Worm (Caenorhabditis elegans) whole organism, L2 larva: ENCODE data around the gene lys-6.

Experiments
- C34F6.9 ChIP-seq: fragments of 150-350 bp; optimal IDR thresholded peaks from 2 replicates; lab custom pipeline; 2014; ENCODE audit warnings: missing biosample characterization, missing genetic modification characterization
- F13H6.1 ChIP-seq: sonication (generic microtip); optimal IDR thresholded peaks from 2 replicates; lab custom pipeline; 2016; ENCODE audit warnings: missing genetic modification characterization, missing compliant biosample characterization
- R02D3.7 ChIP-seq: fragments of 150-350 bp; optimal IDR thresholded peaks from 2 replicates; lab custom pipeline; 2014; ENCODE audit warnings: missing biosample characterization, missing genetic modification characterization
- alr-1 ChIP-seq: fragments of 150-350 bp; optimal IDR thresholded peaks from 2 replicates; lab custom pipeline; 2014; ENCODE audit warnings: missing biosample characterization, missing genetic modification characterization
- aly-2 ChIP-seq: fragments of 150-350 bp; optimal IDR thresholded peaks from 2 replicates; lab custom pipeline; 2014; ENCODE audit warnings: missing biosample characterization, missing genetic modification characterization
- ama-1 ChIP-seq: fragments of 150-350 bp; optimal IDR thresholded peaks from 2 replicates; lab custom pipeline; 2018; ENCODE audit warnings: inconsistent platforms
- blmp-1 ChIP-seq: sonication (generic microtip); optimal IDR thresholded peaks from 2 replicates; lab custom pipeline; 2017; ENCODE audit warnings: missing genetic modification characterization, mild to moderate bottlenecking, missing compliant biosample characterization, antibody characterized with exemption, moderate library complexity; ENCODE audit not compliant: insufficient read depth
- ceh-16 ChIP-seq: fragments of 150-350 bp; optimal IDR thresholded peaks from 2 replicates; lab custom pipeline; 2014; ENCODE audit warnings: missing biosample characterization, missing genetic modification characterization
- ceh-82 ChIP-seq: fragments of 150-350 bp; optimal IDR thresholded peaks from 2 replicates; lab custom pipeline; 2014; ENCODE audit warnings: missing biosample characterization, missing genetic modification characterization
- crh-2 ChIP-seq: sonication (generic microtip); optimal IDR thresholded peaks from 2 replicates; lab custom pipeline; 2017; ENCODE audit warnings: missing biosample characterization, missing genetic modification characterization
- dmd-4 ChIP-seq: sonication (generic microtip); optimal IDR thresholded peaks from 2 replicates; lab custom pipeline; 2017; ENCODE audit warnings: missing biosample characterization, missing genetic modification characterization
- egl-27 ChIP-seq: sonication (generic microtip); optimal IDR thresholded peaks from 3 replicates; lab custom pipeline; 2017; ENCODE audit warnings: missing biosample characterization, missing genetic modification reagents, missing genetic modification characterization
- elt-1 ChIP-seq: fragments of 150-350 bp; optimal IDR thresholded peaks from 2 replicates; lab custom pipeline; 2014; ENCODE audit warnings: missing biosample characterization, missing genetic modification characterization
- elt-3 ChIP-seq: sonication (generic microtip); optimal IDR thresholded peaks from 2 replicates; lab custom pipeline; 2017; ENCODE audit warnings: missing biosample characterization, missing genetic modification characterization
- fos-1 ChIP-seq: fragments of 150-350 bp; optimal IDR thresholded peaks from 2 replicates; lab custom pipeline; 2014; ENCODE audit warnings: missing biosample characterization, missing genetic modification characterization
- gmeb-1 ChIP-seq: fragments of 150-350 bp; optimal IDR thresholded peaks from 2 replicates; lab custom pipeline; 2014; ENCODE audit warnings: missing biosample characterization, missing genetic modification characterization
- lin-39 ChIP-seq: fragments of 150-350 bp; optimal IDR thresholded peaks from 2 replicates; lab custom pipeline; 2014; ENCODE audit warnings: missing biosample characterization, missing genetic modification reagents, missing genetic modification characterization
- lsy-2 ChIP-seq, 2 experiments: fragments of 150-350 bp in 1 of 2; sonication (generic microtip) in 1 of 2; optimal IDR thresholded peaks; 2 replicates each; lab custom pipeline; 2014 to 2017; ENCODE audit warnings: missing biosample characterization in 2 of 2, missing genetic modification characterization in 2 of 2
- mab-5 ChIP-seq: fragments of 150-350 bp; optimal IDR thresholded peaks from 2 replicates; lab custom pipeline; 2014; ENCODE audit warnings: missing biosample characterization, missing genetic modification characterization
- mdl-1 ChIP-seq, 2 experiments: fragments of 150-350 bp in 1 of 2; sonication (generic microtip) in 1 of 2; optimal IDR thresholded peaks; 2 replicates each; lab custom pipeline; 2017; ENCODE audit warnings: missing biosample characterization in 2 of 2, missing genetic modification characterization in 2 of 2
- nhr-10 ChIP-seq: sonication (generic microtip); optimal IDR thresholded peaks from 2 replicates; lab custom pipeline; 2017; ENCODE audit warnings: missing biosample characterization, missing genetic modification characterization
- nhr-12 ChIP-seq: fragments of 150-350 bp; optimal IDR thresholded peaks from 2 replicates; lab custom pipeline; 2014; ENCODE audit warnings: missing biosample characterization, missing genetic modification characterization
- nhr-129 ChIP-seq: fragments of 150-350 bp; optimal IDR thresholded peaks from 2 replicates; lab custom pipeline; 2014; ENCODE audit warnings: missing biosample characterization, missing genetic modification characterization
- nhr-21 ChIP-seq: fragments of 150-350 bp; optimal IDR thresholded peaks from 2 replicates; lab custom pipeline; 2014; ENCODE audit warnings: missing biosample characterization, missing genetic modification characterization
- nhr-23 ChIP-seq: fragments of 150-350 bp; optimal IDR thresholded peaks from 2 replicates; lab custom pipeline; 2014; ENCODE audit warnings: missing biosample characterization, missing genetic modification reagents, missing genetic modification characterization
- nhr-237 ChIP-seq: fragments of 150-350 bp; optimal IDR thresholded peaks from 2 replicates; lab custom pipeline; 2014; ENCODE audit warnings: missing biosample characterization, missing genetic modification characterization
- nhr-25 ChIP-seq: fragments of 150-350 bp; sonication (generic microtip); optimal IDR thresholded peaks from 3 replicates; lab custom pipeline; 2014; ENCODE audit warnings: missing biosample characterization, missing genetic modification characterization
- nhr-6 ChIP-seq: fragments of 150-350 bp; optimal IDR thresholded peaks from 2 replicates; lab custom pipeline; 2014; ENCODE audit warnings: missing biosample characterization, missing genetic modification characterization
- peb-1 ChIP-seq: fragments of 150-350 bp; optimal IDR thresholded peaks from 2 replicates; lab custom pipeline; 2014; ENCODE audit warnings: missing biosample characterization, missing genetic modification characterization
- sem-4 ChIP-seq: fragments of 150-350 bp; optimal IDR thresholded peaks from 2 replicates; lab custom pipeline; 2014; ENCODE audit warnings: missing biosample characterization, missing genetic modification reagents, missing genetic modification characterization
- sma-3 ChIP-seq: sonication (generic microtip); optimal IDR thresholded peaks from 2 replicates; lab custom pipeline; 2016; ENCODE audit warnings: missing genetic modification reagents, missing genetic modification characterization, missing compliant biosample characterization
- sma-9 ChIP-seq, 2 experiments: fragments of 150-350 bp in 1 of 2; sonication (generic microtip) in 1 of 2; optimal IDR thresholded peaks; 2 replicates each; lab custom pipeline; 2014 to 2016; ENCODE audit warnings: missing genetic modification characterization in 2 of 2, mild to moderate bottlenecking in 1 of 2, missing biosample characterization in 1 of 2, missing compliant biosample characterization in 1 of 2, missing genetic modification reagents in 1 of 2, moderate library complexity in 1 of 2
- snpc-4 ChIP-seq: fragments of 150-350 bp; optimal IDR thresholded peaks from 2 replicates; lab custom pipeline; 2014; ENCODE audit warnings: missing biosample characterization, missing genetic modification characterization
- unc-39 ChIP-seq: fragments of 150-350 bp; optimal IDR thresholded peaks from 2 replicates; lab custom pipeline; 2014; ENCODE audit warnings: missing biosample characterization, missing genetic modification characterization
- zag-1 ChIP-seq: fragments of 150-350 bp; optimal IDR thresholded peaks from 2 replicates; lab custom pipeline; 2014; ENCODE audit warnings: missing biosample characterization, missing genetic modification characterization
- ztf-1 ChIP-seq: fragments of 200-800 bp; sonication (Bioruptor generic); conservative IDR thresholded peaks from 2 replicates; pipeline ENCODE4 v1.3.6; 2022; ENCODE audit warnings: missing genetic modification characterization, missing compliant biosample characterization
- ztf-11 ChIP-seq: sonication (generic microtip); optimal IDR thresholded peaks from 2 replicates; lab custom pipeline; 2017; ENCODE audit warnings: missing biosample characterization, missing genetic modification characterization
- ztf-4 ChIP-seq: fragments of 150-350 bp; optimal IDR thresholded peaks from 2 replicates; lab custom pipeline; 2014; ENCODE audit warnings: missing biosample characterization, missing genetic modification characterization

lys-6 gene

ce11 chrIV:11645354-11645753 lies 17.6 kb upstream of the lys-6 start:
- TF ChIP-seq lsy-2 (tag; optimal IDR thresholded peaks at IDR 0.05; lab: Kevin White, UChicago) (peak in 1 of 2 experiments; percentile 7), F13H6.1 (tag; lab: Kevin White, UChicago) (peak; percentile 26), nhr-129 (tag; lab: Kevin White, UChicago) (peak; percentile 45), ceh-16 (tag; lab: Kevin White, UChicago) (no peak), sma-9 (GFP tag; optimal IDR thresholded peaks at IDR 0.05; lab: Kevin White, UChicago) (peak; percentile 34), sma-9 (tag; optimal IDR thresholded peaks at IDR 0.05; lab: Kevin White, UChicago) (no peak), elt-1 (tag; lab: Kevin White, UChicago) (no peak), nhr-10 (tag; lab: Kevin White, UChicago) (no peak), ztf-4 (tag; lab: Kevin White, UChicago) (no peak)

ce11 chrIV:11644705-11645104 lies 17.0 kb upstream of the lys-6 start:
- TF ChIP-seq crh-2 (tag; lab: Kevin White, UChicago), result no peak
- TF ChIP-seq mab-5 (tag; lab: Kevin White, UChicago), result no peak
- no peak for TF ChIP-seq nhr-23
- no peak for TF ChIP-seq R02D3.7 (tag; lab: Kevin White, UChicago)
- no peak for TF ChIP-seq zag-1
- no peak for TF ChIP-seq ceh-16 (tag; lab: Kevin White, UChicago)
- TF ChIP-seq sma-3 (GFP tag; lab: Kevin White, UChicago), result no peak
- TF ChIP-seq, all 48 proteins: peak for 0

ce11 chrIV:11643829-11644228 lies 16.1 kb upstream of the lys-6 start, which contains the start of gene prx-2:
TSS of gene prx-2 (plus strand) at chrIV:11644129.
- TF ChIP-seq ceh-82 (tag; lab: Kevin White, UChicago) (no peak), nhr-12 (no peak), F13H6.1 (tag; lab: Kevin White, UChicago) (no peak), mab-5 (tag; lab: Kevin White, UChicago) (no peak), ama-1 (lab: Kevin White, UChicago) (no peak), peb-1 (no peak), lin-39 (tag; lab: Kevin White, UChicago) (no peak), nhr-23 (no peak)

- no peak for TF ChIP-seq nhr-21 (tag; lab: Kevin White, UChicago)
- TF ChIP-seq elt-1 (tag; lab: Kevin White, UChicago), result no peak
- TF ChIP-seq C34F6.9 (tag; lab: Kevin White, UChicago), result no peak
- no peak for TF ChIP-seq dmd-4 (tag; lab: Kevin White, UChicago)
- no peak for TF ChIP-seq snpc-4 (tag; lab: Kevin White, UChicago)
- no peak for TF ChIP-seq ztf-1 (GFP tag; lab: Robert Waterston, UW)
These were observed 14.1 kb upstream of the lys-6 start, which contains the start of gene ZK809.1 for ce11 chrIV:11641802-11642201. TSS of gene ZK809.1 (plus strand) at chrIV:11642102.

ce11 chrIV:11640915-11641314 lies 13.2 kb upstream of the lys-6 start, which contains the start of gene ttr-50:
TSS of gene ttr-50 (minus strand) at chrIV:11641015.
- no peak for TF ChIP-seq nhr-10 (tag; lab: Kevin White, UChicago)
- TF ChIP-seq mab-5 (tag; lab: Kevin White, UChicago), result no peak

- TF ChIP-seq mdl-1 (tag; optimal IDR thresholded peaks at IDR 0.05; lab: Kevin White, UChicago) (no peak), peb-1 (no peak), alr-1 (tag; lab: Kevin White, UChicago) (no peak), dmd-4 (tag; lab: Kevin White, UChicago) (no peak), gmeb-1 (tag; lab: Kevin White, UChicago) (no peak), nhr-10 (tag; lab: Kevin White, UChicago) (no peak), sma-3 (GFP tag; lab: Kevin White, UChicago) (no peak)
- TF ChIP-seq, all 48 proteins: peak for 0
These were observed 10.3 kb upstream of the lys-6 start, which contains the start of gene rbm-17 for ce11 chrIV:11638016-11638415. TSS of gene rbm-17 (plus strand) at chrIV:11638316.

ce11 chrIV:11636409-11636723 lies 8.6 kb upstream of the lys-6 start, which contains the start of gene F58B3.6:
TSS of gene F58B3.6 (plus strand) at chrIV:11636648.
- peak; percentile 27 for TF ChIP-seq gmeb-1 (tag; lab: Kevin White, UChicago)
- TF ChIP-seq fos-1 (tag; lab: Kevin White, UChicago), result no peak
- no peak for TF ChIP-seq unc-39 (tag; lab: Kevin White, UChicago)
- no peak for TF ChIP-seq ceh-82 (tag; lab: Kevin White, UChicago)
- no peak for TF ChIP-seq ztf-11
- TF ChIP-seq nhr-21 (tag; lab: Kevin White, UChicago), result no peak
- TF ChIP-seq egl-27 (tag; lab: Kevin White, UChicago), result no peak
- TF ChIP-seq C34F6.9 (tag; lab: Kevin White, UChicago), result peak; percentile 10
- TF ChIP-seq lin-39 (tag; lab: Kevin White, UChicago), result no peak
- no peak for TF ChIP-seq nhr-6
- TF ChIP-seq nhr-237 (tag; lab: Kevin White, UChicago), result no peak
- peak in 1 of 2 experiments; percentile 43 for TF ChIP-seq lsy-2 (tag; optimal IDR thresholded peaks at IDR 0.05; lab: Kevin White, UChicago)
- TF ChIP-seq ceh-16 (tag; lab: Kevin White, UChicago), result no peak
- TF ChIP-seq sma-9 (GFP tag; optimal IDR thresholded peaks at IDR 0.05; lab: Kevin White, UChicago), result peak; percentile 27
- no peak for TF ChIP-seq sma-9 (tag; optimal IDR thresholded peaks at IDR 0.05; lab: Kevin White, UChicago)
- TF ChIP-seq peb-1, result no peak
- TF ChIP-seq elt-3 (tag; lab: Kevin White, UChicago), result no peak
- TF ChIP-seq sma-3 (GFP tag; lab: Kevin White, UChicago), result no peak
- no peak for TF ChIP-seq aly-2 (tag; lab: Kevin White, UChicago)
- TF ChIP-seq sem-4 (tag; lab: Kevin White, UChicago), result no peak
- no peak for TF ChIP-seq nhr-12
- no peak for TF ChIP-seq ztf-1 (GFP tag; lab: Robert Waterston, UW)
- no peak for TF ChIP-seq nhr-10 (tag; lab: Kevin White, UChicago)
- TF ChIP-seq mdl-1 (tag; optimal IDR thresholded peaks at IDR 0.05; lab: Kevin White, UChicago), result no peak
- peak; percentile 3 for TF ChIP-seq nhr-25
- TF ChIP-seq blmp-1 (tag; lab: Kevin White, UChicago), result no peak
